Worm (Caenorhabditis elegans) whole organism, early embryonic: Measurements from ENCODE around the gene tnt-2.

Source experiments
- B0310.2 ChIP-seq: sonication (generic microtip); optimal IDR thresholded peaks from 2 replicates; lab custom pipeline; 2016; ENCODE audit warnings: mild to moderate bottlenecking, missing genetic modification characterization, missing compliant biosample characterization
- F13C5.2 ChIP-seq: sonication (generic microtip); optimal IDR thresholded peaks from 2 replicates; lab custom pipeline; 2017; ENCODE audit warnings: mild to moderate bottlenecking, missing genetic modification characterization, inconsistent platforms, missing compliant biosample characterization
- aly-1 ChIP-seq: sonication (generic microtip); optimal IDR thresholded peaks from 2 replicates; lab custom pipeline; 2016; ENCODE audit warnings: missing genetic modification characterization, missing compliant biosample characterization
- ama-1 ChIP-seq: fragments of 150-350 bp; optimal IDR thresholded peaks from 2 replicates; lab custom pipeline; 2014
- ceh-13 ChIP-seq: fragments of 200-800 bp; sonication (Bioruptor generic); optimal IDR thresholded peaks from 2 replicates; lab custom pipeline; 2018; ENCODE audit warnings: mild to moderate bottlenecking, missing genetic modification characterization, missing compliant biosample characterization
- ceh-36 ChIP-seq: sonication (generic microtip); optimal IDR thresholded peaks from 2 replicates; lab custom pipeline; 2016; ENCODE audit warnings: missing genetic modification characterization, inconsistent platforms, missing compliant biosample characterization
- ets-7 ChIP-seq: sonication (generic microtip); optimal IDR thresholded peaks from 2 replicates; lab custom pipeline; 2016; ENCODE audit warnings: missing genotype, missing genetic modification characterization, missing compliant biosample characterization
- flt-1 ChIP-seq: fragments of 200-800 bp; sonication (Bioruptor generic); IDR thresholded peaks from 2 replicates; pipeline ENCODE4 v1.3.6; 2022; ENCODE audit warnings: missing genetic modification characterization, missing compliant biosample characterization
- hmbx-1 ChIP-seq: sonication (generic microtip); optimal IDR thresholded peaks from 2 replicates; lab custom pipeline; 2016; ENCODE audit warnings: mild to moderate bottlenecking, missing genetic modification characterization, missing compliant biosample characterization
- hmg-4 ChIP-seq: fragments of 200-800 bp; sonication (Bioruptor generic); optimal IDR thresholded peaks from 2 replicates; lab custom pipeline; 2018; ENCODE audit warnings: mild to moderate bottlenecking, missing genetic modification characterization, missing compliant biosample characterization
- hnd-1 ChIP-seq: sonication (generic microtip); optimal IDR thresholded peaks from 2 replicates; lab custom pipeline; 2016; ENCODE audit warnings: missing genetic modification characterization, missing compliant biosample characterization
- pes-1 ChIP-seq: fragments of 200-800 bp; sonication (Bioruptor generic); IDR thresholded peaks from 2 replicates; pipeline ENCODE4 v1.3.6; 2022; ENCODE audit warnings: missing genetic modification reagents, missing genetic modification characterization, missing compliant biosample characterization
- scrt-1 ChIP-seq: fragments of 200-800 bp; sonication (Bioruptor generic); IDR thresholded peaks from 2 replicates; pipeline ENCODE4 v1.3.6; 2022; ENCODE audit warnings: missing genetic modification characterization, missing compliant biosample characterization
- sea-1 ChIP-seq: fragments of 200-800 bp; sonication (Bioruptor generic); conservative IDR thresholded peaks from 2 replicates; pipeline ENCODE4 v1.3.6; 2022; ENCODE audit warnings: missing genetic modification characterization, missing compliant biosample characterization
- tbx-11 ChIP-seq: fragments of 200-800 bp; sonication (Bioruptor generic); IDR thresholded peaks from 2 replicates; pipeline ENCODE4 v1.3.6; 2022; ENCODE audit warnings: missing genetic modification characterization, missing compliant biosample characterization
- tbx-37 ChIP-seq: fragments of 200-800 bp; sonication (Bioruptor generic); conservative IDR thresholded peaks from 2 replicates; pipeline ENCODE4 v1.3.6; 2022; ENCODE audit warnings: missing genetic modification reagents, missing genetic modification characterization, missing compliant biosample characterization
- tra-4 ChIP-seq: sonication (generic microtip); optimal IDR thresholded peaks from 2 replicates; lab custom pipeline; 2017; ENCODE audit warnings: missing genetic modification characterization, missing compliant biosample characterization

tnt-2 gene

ce11 chrX:8681600-8681999, 41.8 kb downstream of the tnt-2 start, which contains the start of gene K09E2.1:
Gene K09E2.1, plus strand, starts transcription at chrX:8681900.
- no peak for TF ChIP-seq hnd-1

- TF ChIP-seq hmbx-1 (tag; lab: Kevin White, UChicago) (no peak), B0310.2 (tag; lab: Kevin White, UChicago) (no peak), tbx-37 (GFP tag; lab: Robert Waterston, UW) (no peak), sea-1 (GFP tag; lab: Robert Waterston, UW) (no peak), ceh-36 (no peak), tbx-11 (GFP tag; lab: Robert Waterston, UW) (no peak), pes-1 (GFP tag; lab: Robert Waterston, UW) (no peak), flt-1 (GFP tag; lab: Robert Waterston, UW) (no peak), tra-4 (tag; lab: Kevin White, UChicago) (no peak), ama-1 (lab: Kevin White, UChicago) (no peak), ceh-13 (GFP tag; lab: Kevin White, UChicago) (no peak), ets-7 (tag; lab: Kevin White, UChicago) (no peak), scrt-1 (GFP tag; lab: Robert Waterston, UW) (no peak), hnd-1 (no peak), aly-1 (tag; lab: Kevin White, UChicago) (no peak), hmg-4 (GFP tag; lab: Kevin White, UChicago) (no peak)
These were observed 45.5 kb downstream of the tnt-2 start for ce11 chrX:8677873-8678272.

- TF ChIP-seq tra-4 (tag; lab: Kevin White, UChicago): no peak
- no peak for TF ChIP-seq scrt-1 (GFP tag; lab: Robert Waterston, UW)
- no peak for TF ChIP-seq flt-1 (GFP tag; lab: Robert Waterston, UW)
- no peak for TF ChIP-seq pes-1 (GFP tag; lab: Robert Waterston, UW)
- TF ChIP-seq F13C5.2 (tag; lab: Kevin White, UChicago): no peak
- TF ChIP-seq ama-1 (lab: Kevin White, UChicago): no peak
- TF ChIP-seq tbx-37 (GFP tag; lab: Robert Waterston, UW): no peak
- no peak for TF ChIP-seq ceh-36
- no peak for TF ChIP-seq aly-1 (tag; lab: Kevin White, UChicago)
- no peak for TF ChIP-seq sea-1 (GFP tag; lab: Robert Waterston, UW)
- no peak for TF ChIP-seq hmg-4 (GFP tag; lab: Kevin White, UChicago)
- no peak for TF ChIP-seq hmbx-1 (tag; lab: Kevin White, UChicago)
These were observed 46.0 kb downstream of the tnt-2 start for ce11 chrX:8677320-8677719.

ce11 chrX:8676088-8676779, 47.1 kb downstream of the tnt-2 start:
- TF ChIP-seq hmbx-1 (tag; lab: Kevin White, UChicago): no peak
- TF ChIP-seq pes-1 (GFP tag; lab: Robert Waterston, UW): no peak
- TF ChIP-seq tra-4 (tag; lab: Kevin White, UChicago): no peak
- TF ChIP-seq F13C5.2 (tag; lab: Kevin White, UChicago): no peak
- no peak for TF ChIP-seq aly-1 (tag; lab: Kevin White, UChicago)
- no peak for TF ChIP-seq ceh-13 (GFP tag; lab: Kevin White, UChicago)
- no peak for TF ChIP-seq tbx-37 (GFP tag; lab: Robert Waterston, UW)
- TF ChIP-seq hmg-4 (GFP tag; lab: Kevin White, UChicago): no peak
- TF ChIP-seq scrt-1 (GFP tag; lab: Robert Waterston, UW): no peak
- TF ChIP-seq B0310.2 (tag; lab: Kevin White, UChicago): no peak
- no peak for TF ChIP-seq tbx-11 (GFP tag; lab: Robert Waterston, UW)

ce11 chrX:8675151-8675550, 48.2 kb downstream of the tnt-2 start:
- TF ChIP-seq ceh-36 (no peak), hnd-1 (no peak), B0310.2 (tag; lab: Kevin White, UChicago) (no peak), hmbx-1 (tag; lab: Kevin White, UChicago) (no peak), ceh-13 (GFP tag; lab: Kevin White, UChicago) (no peak), ama-1 (lab: Kevin White, UChicago) (no peak), pes-1 (GFP tag; lab: Robert Waterston, UW) (no peak), scrt-1 (GFP tag; lab: Robert Waterston, UW) (no peak), flt-1 (GFP tag; lab: Robert Waterston, UW) (no peak), hmg-4 (GFP tag; lab: Kevin White, UChicago) (no peak), ets-7 (tag; lab: Kevin White, UChicago) (no peak), aly-1 (tag; lab: Kevin White, UChicago) (no peak), tra-4 (tag; lab: Kevin White, UChicago) (no peak), tbx-37 (GFP tag; lab: Robert Waterston, UW) (no peak), tbx-11 (GFP tag; lab: Robert Waterston, UW) (no peak)

ce11 chrX:8674514-8674913, 48.8 kb downstream of the tnt-2 start:
- TF ChIP-seq ama-1 (lab: Kevin White, UChicago) (no peak), ceh-36 (no peak), F13C5.2 (tag; lab: Kevin White, UChicago) (no peak), tbx-37 (GFP tag; lab: Robert Waterston, UW) (no peak), aly-1 (tag; lab: Kevin White, UChicago) (no peak), hmbx-1 (tag; lab: Kevin White, UChicago) (no peak), hnd-1 (no peak)

ce11 chrX:8672760-8673159, 50.6 kb downstream of the tnt-2 start, which contains the start of the genes K09E2.2 and K09E2.3:
Gene K09E2.2, plus strand, starts transcription at chrX:8673060.
Gene K09E2.3, plus strand, starts transcription at chrX:8673084.
- TF ChIP-seq ceh-13 (GFP tag; lab: Kevin White, UChicago): no peak
- no peak for TF ChIP-seq B0310.2 (tag; lab: Kevin White, UChicago)
- no peak for TF ChIP-seq ama-1 (lab: Kevin White, UChicago)
- no peak for TF ChIP-seq F13C5.2 (tag; lab: Kevin White, UChicago)
- no peak for TF ChIP-seq tbx-11 (GFP tag; lab: Robert Waterston, UW)
- no peak for TF ChIP-seq aly-1 (tag; lab: Kevin White, UChicago)
- TF ChIP-seq hnd-1: no peak
